Worm (Caenorhabditis elegans) whole organism, early embryonic: ENCODE data around the gene F19B10.10.

Experiments used
- B0310.2 ChIP-seq: sonication (generic microtip); optimal IDR thresholded peaks from 2 replicates; lab custom pipeline; 2016; ENCODE audit warnings: mild to moderate bottlenecking, missing genetic modification characterization, missing compliant biosample characterization
- F13C5.2 ChIP-seq: sonication (generic microtip); optimal IDR thresholded peaks from 2 replicates; lab custom pipeline; 2017; ENCODE audit warnings: mild to moderate bottlenecking, missing genetic modification characterization, inconsistent platforms, missing compliant biosample characterization
- aly-1 ChIP-seq: sonication (generic microtip); optimal IDR thresholded peaks from 2 replicates; lab custom pipeline; 2016; ENCODE audit warnings: missing genetic modification characterization, missing compliant biosample characterization
- ama-1 ChIP-seq: fragments of 150-350 bp; optimal IDR thresholded peaks from 2 replicates; lab custom pipeline; 2014
- ceh-13 ChIP-seq: fragments of 200-800 bp; sonication (Bioruptor generic); optimal IDR thresholded peaks from 2 replicates; lab custom pipeline; 2018; ENCODE audit warnings: mild to moderate bottlenecking, missing genetic modification characterization, missing compliant biosample characterization
- ceh-36 ChIP-seq: sonication (generic microtip); optimal IDR thresholded peaks from 2 replicates; lab custom pipeline; 2016; ENCODE audit warnings: missing genetic modification characterization, inconsistent platforms, missing compliant biosample characterization
- ets-7 ChIP-seq: sonication (generic microtip); optimal IDR thresholded peaks from 2 replicates; lab custom pipeline; 2016; ENCODE audit warnings: missing genotype, missing genetic modification characterization, missing compliant biosample characterization
- flt-1 ChIP-seq: fragments of 200-800 bp; sonication (Bioruptor generic); IDR thresholded peaks from 2 replicates; pipeline ENCODE4 v1.3.6; 2022; ENCODE audit warnings: missing genetic modification characterization, missing compliant biosample characterization
- hmbx-1 ChIP-seq: sonication (generic microtip); optimal IDR thresholded peaks from 2 replicates; lab custom pipeline; 2016; ENCODE audit warnings: mild to moderate bottlenecking, missing genetic modification characterization, missing compliant biosample characterization
- hmg-4 ChIP-seq: fragments of 200-800 bp; sonication (Bioruptor generic); optimal IDR thresholded peaks from 2 replicates; lab custom pipeline; 2018; ENCODE audit warnings: mild to moderate bottlenecking, missing genetic modification characterization, missing compliant biosample characterization
- hnd-1 ChIP-seq: sonication (generic microtip); optimal IDR thresholded peaks from 2 replicates; lab custom pipeline; 2016; ENCODE audit warnings: missing genetic modification characterization, missing compliant biosample characterization
- pes-1 ChIP-seq: fragments of 200-800 bp; sonication (Bioruptor generic); IDR thresholded peaks from 2 replicates; pipeline ENCODE4 v1.3.6; 2022; ENCODE audit warnings: missing genetic modification reagents, missing genetic modification characterization, missing compliant biosample characterization
- scrt-1 ChIP-seq: fragments of 200-800 bp; sonication (Bioruptor generic); IDR thresholded peaks from 2 replicates; pipeline ENCODE4 v1.3.6; 2022; ENCODE audit warnings: missing genetic modification characterization, missing compliant biosample characterization
- sea-1 ChIP-seq: fragments of 200-800 bp; sonication (Bioruptor generic); conservative IDR thresholded peaks from 2 replicates; pipeline ENCODE4 v1.3.6; 2022; ENCODE audit warnings: missing genetic modification characterization, missing compliant biosample characterization
- tbx-11 ChIP-seq: fragments of 200-800 bp; sonication (Bioruptor generic); IDR thresholded peaks from 2 replicates; pipeline ENCODE4 v1.3.6; 2022; ENCODE audit warnings: missing genetic modification characterization, missing compliant biosample characterization
- tbx-37 ChIP-seq: fragments of 200-800 bp; sonication (Bioruptor generic); conservative IDR thresholded peaks from 2 replicates; pipeline ENCODE4 v1.3.6; 2022; ENCODE audit warnings: missing genetic modification reagents, missing genetic modification characterization, missing compliant biosample characterization
- tra-4 ChIP-seq: sonication (generic microtip); optimal IDR thresholded peaks from 2 replicates; lab custom pipeline; 2017; ENCODE audit warnings: missing genetic modification characterization, missing compliant biosample characterization

Gene F19B10.10

DNA sequence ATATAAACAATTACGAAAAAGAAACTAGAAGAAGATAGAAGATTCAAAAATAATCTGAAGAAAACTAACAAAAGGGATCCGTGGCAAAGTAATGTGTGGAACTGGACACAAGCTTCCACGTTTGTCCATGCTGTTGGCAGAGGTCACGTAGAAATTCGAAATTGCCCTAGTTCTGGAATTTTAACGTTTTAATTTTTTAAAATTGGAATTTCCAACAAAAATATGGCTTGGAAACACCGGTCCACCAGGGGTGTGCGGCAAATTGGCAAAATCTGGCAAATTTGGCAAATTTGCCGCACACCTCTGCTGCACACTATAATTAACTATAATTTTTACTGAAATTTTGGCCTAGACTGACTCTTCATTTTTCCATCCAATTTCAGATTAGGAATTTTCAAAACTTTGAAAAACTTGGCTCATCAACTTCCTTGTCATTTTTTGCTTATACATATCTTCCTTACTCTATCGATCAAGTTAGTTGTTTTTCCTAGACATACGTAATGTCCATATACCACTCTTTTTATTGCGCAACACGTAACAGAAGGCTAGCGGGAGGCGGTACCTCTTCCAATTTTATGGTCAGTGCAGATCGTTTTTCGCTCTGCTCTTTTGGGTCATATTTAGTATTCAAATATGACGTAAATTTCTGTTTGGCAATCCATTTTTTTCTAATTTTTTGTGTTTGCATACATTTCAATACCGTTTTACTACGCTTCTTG, at the start of gene F19B10.10:
Gene F19B10.10, minus strand, starts transcription at position 51 of the 719 bp plus-strand sequence.
- TF ChIP-seq scrt-1 (GFP tag; lab: Robert Waterston, UW), result no peak
- no peak for TF ChIP-seq tbx-37
- TF ChIP-seq ets-7 (tag; lab: Kevin White, UChicago), result no peak
- no peak for TF ChIP-seq F13C5.2 (tag; lab: Kevin White, UChicago)
- no peak for TF ChIP-seq pes-1
- TF ChIP-seq tbx-11 (GFP tag; lab: Robert Waterston, UW), result no peak
- no peak for TF ChIP-seq ama-1 (lab: Kevin White, UChicago)
- TF ChIP-seq flt-1, result no peak
- no peak for TF ChIP-seq hnd-1
- no peak for TF ChIP-seq aly-1 (tag; lab: Kevin White, UChicago)
- TF ChIP-seq B0310.2 (tag; lab: Kevin White, UChicago), result no peak
- no peak for TF ChIP-seq sea-1
- no peak for TF ChIP-seq ceh-13 (GFP tag; lab: Kevin White, UChicago)
- TF ChIP-seq hmbx-1 (tag; lab: Kevin White, UChicago), result no peak
- no peak for TF ChIP-seq hmg-4 (GFP tag; lab: Kevin White, UChicago)
- no peak for TF ChIP-seq tra-4
- TF ChIP-seq ceh-36 (tag; lab: Kevin White, UChicago), result no peak

DNA sequence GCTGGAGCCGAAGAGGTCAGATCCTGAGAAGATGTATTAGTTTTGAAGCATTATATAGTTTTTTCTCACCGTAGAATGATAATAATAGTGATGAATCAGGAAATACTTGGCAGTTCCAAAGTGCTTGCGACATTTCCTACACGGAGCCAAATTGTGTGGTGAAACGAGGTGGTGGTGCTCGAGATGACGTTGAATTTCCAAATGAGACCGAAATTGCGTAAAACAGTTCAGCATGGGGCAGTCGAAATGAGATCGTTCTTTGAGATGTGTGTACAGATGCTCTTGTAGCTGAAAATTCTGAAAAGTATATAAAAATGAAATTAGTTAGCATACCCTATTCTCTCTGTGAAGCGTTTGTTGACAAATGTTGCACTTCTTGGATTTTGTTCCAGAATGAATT, 46.8 kb upstream of the F19B10.10 start, which contains the start of gene C46E10.8:
Gene C46E10.8, minus strand, starts transcription at position 101 of the 400 bp plus-strand sequence.
- no peak for TF ChIP-seq tbx-11 (GFP tag; lab: Robert Waterston, UW)
- no peak for TF ChIP-seq ceh-36 (tag; lab: Kevin White, UChicago)
- no peak for TF ChIP-seq B0310.2 (tag; lab: Kevin White, UChicago)
- TF ChIP-seq hmg-4 (GFP tag; lab: Kevin White, UChicago), result no peak
- no peak for TF ChIP-seq sea-1
- no peak for TF ChIP-seq ceh-13 (GFP tag; lab: Kevin White, UChicago)
- no peak for TF ChIP-seq hnd-1
- TF ChIP-seq aly-1 (tag; lab: Kevin White, UChicago), result no peak
- TF ChIP-seq pes-1, result no peak
- TF ChIP-seq flt-1, result no peak
- no peak for TF ChIP-seq tra-4
- TF ChIP-seq tbx-37, result no peak

- TF ChIP-seq tra-4 (no peak), ets-7 (tag; lab: Kevin White, UChicago) (no peak), hnd-1 (no peak), ceh-13 (GFP tag; lab: Kevin White, UChicago) (no peak), flt-1 (no peak), tbx-37 (no peak), sea-1 (no peak), hmg-4 (GFP tag; lab: Kevin White, UChicago) (no peak), tbx-11 (GFP tag; lab: Robert Waterston, UW) (no peak), B0310.2 (tag; lab: Kevin White, UChicago) (no peak), hmbx-1 (tag; lab: Kevin White, UChicago) (no peak), ama-1 (lab: Kevin White, UChicago) (no peak), F13C5.2 (tag; lab: Kevin White, UChicago) (no peak), pes-1 (no peak), aly-1 (tag; lab: Kevin White, UChicago) (no peak), scrt-1 (GFP tag; lab: Robert Waterston, UW) (no peak), ceh-36 (tag; lab: Kevin White, UChicago) (no peak)
Measured at ce11 chrII:3724175-3724715, 43.0 kb upstream of the F19B10.10 start, which contains the start of gene C46E10.1. C46E10.1 (plus strand) TSS chrII:3724225.

DNA sequence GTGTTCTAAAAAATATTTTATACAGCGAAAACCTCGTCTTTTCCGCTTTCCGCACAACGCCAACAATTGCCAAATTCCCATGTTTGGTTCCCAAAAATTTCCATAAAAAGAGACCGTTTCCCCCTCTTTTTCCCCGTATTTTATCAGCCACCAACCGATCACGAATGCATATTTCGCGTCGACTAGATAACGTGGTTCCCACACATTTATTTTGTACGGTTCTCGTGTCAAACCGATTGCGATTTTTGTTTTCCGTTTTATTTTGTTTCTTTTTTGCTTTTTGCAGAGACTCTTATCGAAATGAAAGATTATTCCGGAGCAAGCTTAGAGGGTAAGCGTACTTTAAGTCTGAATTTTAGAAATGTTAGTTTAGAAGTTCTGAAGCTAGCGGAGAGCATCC, 39.8 kb upstream of the F19B10.10 start, which contains the start of gene C46E10.3:
Gene C46E10.3, plus strand, starts transcription at position 301 of the 400 bp plus-strand sequence.
- TF ChIP-seq ama-1 (lab: Kevin White, UChicago), result no peak
- TF ChIP-seq ets-7 (tag; lab: Kevin White, UChicago), result no peak
- TF ChIP-seq ceh-36 (tag; lab: Kevin White, UChicago), result no peak
- TF ChIP-seq ceh-13 (GFP tag; lab: Kevin White, UChicago), result no peak
- TF ChIP-seq F13C5.2 (tag; lab: Kevin White, UChicago), result no peak
- no peak for TF ChIP-seq tbx-11 (GFP tag; lab: Robert Waterston, UW)
- no peak for TF ChIP-seq hmbx-1 (tag; lab: Kevin White, UChicago)
- no peak for TF ChIP-seq aly-1 (tag; lab: Kevin White, UChicago)
- no peak for TF ChIP-seq hmg-4 (GFP tag; lab: Kevin White, UChicago)
- no peak for TF ChIP-seq tra-4

- TF ChIP-seq hnd-1 (no peak), B0310.2 (tag; lab: Kevin White, UChicago) (no peak), ets-7 (tag; lab: Kevin White, UChicago) (no peak), ceh-36 (tag; lab: Kevin White, UChicago) (no peak)
Measured at ce11 chrII:3716961-3717360, 35.7 kb upstream of the F19B10.10 start, which contains the start of gene fbxc-52. fbxc-52 (plus strand) TSS chrII:3717261.

DNA sequence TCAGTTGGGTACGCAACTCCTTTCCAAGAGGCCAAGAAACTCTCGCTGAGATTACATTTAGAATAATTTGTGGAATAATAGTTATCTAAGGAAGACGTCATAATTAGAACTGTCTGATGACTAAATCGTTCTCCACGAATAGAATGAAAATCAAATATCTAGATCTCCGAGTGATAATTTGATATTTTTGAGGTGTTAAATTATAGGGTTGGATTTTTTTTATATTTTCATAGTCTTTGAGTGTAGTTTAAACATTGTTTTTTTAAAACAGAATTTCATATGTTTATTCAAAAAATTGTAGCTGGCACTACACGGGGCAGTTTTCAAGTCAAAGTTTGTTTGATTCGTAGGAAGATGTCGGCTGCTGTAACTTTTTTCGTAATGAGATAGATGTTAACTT, 35.2 kb upstream of the F19B10.10 start, which contains the start of gene srh-99:
Gene srh-99, minus strand, starts transcription at position 101 of the 400 bp plus-strand sequence.
- TF ChIP-seq hmg-4 (GFP tag; lab: Kevin White, UChicago) (no peak), hnd-1 (no peak), sea-1 (no peak), flt-1 (no peak)

- TF ChIP-seq ets-7 (tag; lab: Kevin White, UChicago) (no peak), flt-1 (no peak), tbx-11 (GFP tag; lab: Robert Waterston, UW) (no peak), ceh-36 (tag; lab: Kevin White, UChicago) (no peak), tra-4 (no peak), B0310.2 (tag; lab: Kevin White, UChicago) (no peak), F13C5.2 (tag; lab: Kevin White, UChicago) (no peak), pes-1 (no peak), hnd-1 (no peak), tbx-37 (no peak), ceh-13 (GFP tag; lab: Kevin White, UChicago) (no peak), hmbx-1 (tag; lab: Kevin White, UChicago) (no peak), aly-1 (tag; lab: Kevin White, UChicago) (no peak), ama-1 (lab: Kevin White, UChicago) (no peak), scrt-1 (GFP tag; lab: Robert Waterston, UW) (no peak), hmg-4 (GFP tag; lab: Kevin White, UChicago) (no peak), sea-1 (no peak)
Measured at ce11 chrII:3714595-3714994, 33.4 kb upstream of the F19B10.10 start, which contains the start of gene srh-100. srh-100 (minus strand) TSS chrII:3714695.
